Worm (Caenorhabditis elegans) whole organism, L3 larva: ENCODE measurements around the gene taf-11.3.
A peak's percentile ranks its signal among the peaks of the same experiment; 100 is the strongest.

ENCODE experiments used
- R02D3.7 ChIP-seq: fragments of 150-350 bp; optimal IDR thresholded peaks from 2 replicates; lab custom pipeline; 2014; ENCODE audit warnings: missing biosample characterization, missing genetic modification characterization
- ZK546.5 ChIP-seq: sonication (generic microtip); optimal IDR thresholded peaks from 2 replicates; lab custom pipeline; 2017; ENCODE audit warnings: missing biosample characterization, missing genetic modification characterization
- aly-2 ChIP-seq: fragments of 150-350 bp; optimal IDR thresholded peaks from 2 replicates; lab custom pipeline; 2014; ENCODE audit warnings: missing biosample characterization, missing genetic modification characterization
- ama-1 ChIP-seq: fragments of 150-350 bp; optimal IDR thresholded peaks from 2 replicates; lab custom pipeline; 2018
- ceh-16 ChIP-seq: sonication (generic microtip); optimal IDR thresholded peaks from 2 replicates; lab custom pipeline; 2017; ENCODE audit warnings: missing biosample characterization, missing genetic modification characterization
- ceh-28 ChIP-seq: fragments of 150-350 bp; optimal IDR thresholded peaks from 2 replicates; lab custom pipeline; 2014; ENCODE audit warnings: missing biosample characterization, missing genetic modification reagents, missing genetic modification characterization
- ceh-82 ChIP-seq: fragments of 150-350 bp; optimal IDR thresholded peaks from 2 replicates; lab custom pipeline; 2014; ENCODE audit warnings: missing biosample characterization, missing genetic modification characterization
- ceh-9 ChIP-seq: sonication (generic microtip); optimal IDR thresholded peaks from 2 replicates; lab custom pipeline; 2018; ENCODE audit warnings: missing biosample characterization, missing genetic modification characterization
- daf-12 ChIP-seq: fragments of 150-350 bp; optimal IDR thresholded peaks from 2 replicates; lab custom pipeline; 2014; ENCODE audit warnings: missing biosample characterization, missing genetic modification reagents, missing genetic modification characterization
- egl-27 ChIP-seq: sonication (generic microtip); optimal IDR thresholded peaks from 4 replicates; lab custom pipeline; 2017; ENCODE audit warnings: missing biosample characterization, missing genetic modification reagents, missing genetic modification characterization
- egl-5 ChIP-seq: fragments of 150-350 bp; optimal IDR thresholded peaks from 2 replicates; lab custom pipeline; 2017; ENCODE audit warnings: missing biosample characterization, missing genetic modification reagents, missing genetic modification characterization, inconsistent platforms
- elt-1 ChIP-seq: fragments of 150-350 bp; optimal IDR thresholded peaks from 2 replicates; lab custom pipeline; 2014; ENCODE audit warnings: missing biosample characterization, missing genetic modification characterization
- elt-2 ChIP-seq: sonication (generic microtip); optimal IDR thresholded peaks from 2 replicates; lab custom pipeline; 2016; ENCODE audit warnings: missing genetic modification reagents, mild to moderate bottlenecking, missing genetic modification characterization, missing compliant biosample characterization
- elt-3 ChIP-seq, 3 experiments: fragments of 150-350 bp in 1 of 3; sonication (generic microtip) in 2 of 3; optimal IDR thresholded peaks; 2 replicates in 2 of 3; 4 replicates in 1 of 3; lab custom pipeline; 2014 to 2017; ENCODE audit warnings: missing biosample characterization in 3 of 3, missing genetic modification characterization in 3 of 3
- eor-1 ChIP-seq, 2 experiments: fragments of 150-350 bp; optimal IDR thresholded peaks; 2 replicates each; lab custom pipeline; 2014 to 2018; ENCODE audit warnings: missing biosample characterization in 2 of 2, missing genetic modification characterization in 2 of 2
- fkh-10 ChIP-seq: sonication (generic microtip); optimal IDR thresholded peaks from 2 replicates; lab custom pipeline; 2017; ENCODE audit warnings: missing biosample characterization, missing genetic modification reagents, missing genetic modification characterization
- fkh-2 ChIP-seq: fragments of 150-350 bp; optimal IDR thresholded peaks from 2 replicates; lab custom pipeline; 2014; ENCODE audit warnings: missing biosample characterization, missing genetic modification reagents, missing genetic modification characterization
- fos-1 ChIP-seq: fragments of 150-350 bp; optimal IDR thresholded peaks from 2 replicates; lab custom pipeline; 2014; ENCODE audit warnings: missing biosample characterization, missing genetic modification characterization
- hmg-11 ChIP-seq: sonication (generic microtip); optimal IDR thresholded peaks from 2 replicates; lab custom pipeline; 2016; ENCODE audit warnings: missing genetic modification characterization, missing compliant biosample characterization
- jun-1 ChIP-seq: fragments of 150-350 bp; optimal IDR thresholded peaks from 2 replicates; lab custom pipeline; 2014; ENCODE audit warnings: missing biosample characterization, missing genetic modification reagents, missing genetic modification characterization
- lin-15B ChIP-seq: fragments of 150-350 bp; optimal IDR thresholded peaks from 2 replicates; lab custom pipeline; 2014; ENCODE audit warnings: missing biosample characterization, missing genetic modification characterization
- lin-39 ChIP-seq: fragments of 150-350 bp; optimal IDR thresholded peaks from 2 replicates; lab custom pipeline; 2018; ENCODE audit warnings: missing biosample characterization, missing genetic modification reagents, missing genetic modification characterization
- lsy-12 ChIP-seq: sonication (generic microtip); optimal IDR thresholded peaks from 2 replicates; lab custom pipeline; 2016; ENCODE audit warnings: mild to moderate bottlenecking, missing genetic modification characterization, missing compliant biosample characterization
- mdl-1 ChIP-seq: fragments of 150-350 bp; optimal IDR thresholded peaks from 2 replicates; lab custom pipeline; 2014; ENCODE audit warnings: missing biosample characterization, missing genetic modification characterization
- mml-1 ChIP-seq: fragments of 150-350 bp; sonication (generic microtip); optimal IDR thresholded peaks from 3 replicates; lab custom pipeline; 2014; ENCODE audit warnings: missing biosample characterization, missing genetic modification characterization
- nfya-1 ChIP-seq: sonication (generic microtip); optimal IDR thresholded peaks from 2 replicates; lab custom pipeline; 2017; ENCODE audit warnings: missing genetic modification characterization, mild to moderate bottlenecking, missing compliant biosample characterization, antibody characterized with exemption, moderate library complexity; ENCODE audit not compliant: insufficient read depth
- nhr-11 ChIP-seq: fragments of 150-350 bp; optimal IDR thresholded peaks from 2 replicates; lab custom pipeline; 2014; ENCODE audit warnings: missing biosample characterization, missing genetic modification characterization
- nhr-12 ChIP-seq: fragments of 150-350 bp; optimal IDR thresholded peaks from 2 replicates; lab custom pipeline; 2014; ENCODE audit warnings: missing biosample characterization, missing genetic modification characterization
- nhr-23 ChIP-seq: fragments of 150-350 bp; optimal IDR thresholded peaks from 2 replicates; lab custom pipeline; 2014; ENCODE audit warnings: missing biosample characterization, missing genetic modification reagents, missing genetic modification characterization
- nhr-237 ChIP-seq: fragments of 150-350 bp; optimal IDR thresholded peaks from 2 replicates; lab custom pipeline; 2014; ENCODE audit warnings: missing biosample characterization, missing genetic modification characterization
- nhr-25 ChIP-seq: sonication (generic microtip); optimal IDR thresholded peaks from 2 replicates; lab custom pipeline; 2017; ENCODE audit warnings: missing biosample characterization, missing genetic modification characterization
- nhr-28 ChIP-seq: fragments of 150-350 bp; optimal IDR thresholded peaks from 2 replicates; lab custom pipeline; 2014; ENCODE audit warnings: missing biosample characterization, missing genetic modification characterization
- nhr-43 ChIP-seq: sonication (generic microtip); optimal IDR thresholded peaks from 2 replicates; lab custom pipeline; 2016; ENCODE audit warnings: mild to moderate bottlenecking, missing genetic modification characterization, missing compliant biosample characterization; ENCODE audit not compliant: poor library complexity, severe bottlenecking
- nhr-67 ChIP-seq: fragments of 150-350 bp; optimal IDR thresholded peaks from 2 replicates; lab custom pipeline; 2014; ENCODE audit warnings: missing biosample characterization, missing genetic modification characterization
- nhr-76 ChIP-seq: fragments of 150-350 bp; sonication (generic microtip); optimal IDR thresholded peaks from 5 replicates; lab custom pipeline; 2014; ENCODE audit warnings: missing biosample characterization, missing genetic modification characterization
- nhr-77 ChIP-seq: fragments of 150-350 bp; optimal IDR thresholded peaks from 2 replicates; lab custom pipeline; 2014; ENCODE audit warnings: missing biosample characterization, missing genetic modification characterization
- pha-4 ChIP-seq: fragments of 150-350 bp; optimal IDR thresholded peaks from 2 replicates; lab custom pipeline; 2014; ENCODE audit warnings: missing biosample characterization, missing genetic modification reagents, missing genetic modification characterization
- pqm-1 ChIP-seq: fragments of 150-350 bp; optimal IDR thresholded peaks from 2 replicates; lab custom pipeline; 2017; ENCODE audit warnings: missing biosample characterization, missing genetic modification characterization, inconsistent platforms
- sea-2 ChIP-seq: fragments of 150-350 bp; sonication (generic microtip); optimal IDR thresholded peaks from 4 replicates; lab custom pipeline; 2014; ENCODE audit warnings: missing biosample characterization, missing genetic modification reagents, missing genetic modification characterization
- skn-1 ChIP-seq: fragments of 150-350 bp; optimal IDR thresholded peaks from 2 replicates; lab custom pipeline; 2014; ENCODE audit warnings: missing biosample characterization, missing genetic modification characterization
- snpc-4 ChIP-seq: fragments of 150-350 bp; optimal IDR thresholded peaks from 2 replicates; lab custom pipeline; 2014; ENCODE audit warnings: missing biosample characterization, missing genetic modification characterization
- tbx-2 ChIP-seq: sonication (generic microtip); optimal IDR thresholded peaks from 2 replicates; lab custom pipeline; 2016; ENCODE audit warnings: mild to moderate bottlenecking, missing genetic modification characterization, missing compliant biosample characterization
- unc-39 ChIP-seq: sonication (generic microtip); optimal IDR thresholded peaks from 4 replicates; lab custom pipeline; 2017; ENCODE audit warnings: missing biosample characterization, missing genetic modification characterization
- unc-62 ChIP-seq: fragments of 150-350 bp; sonication (generic microtip); optimal IDR thresholded peaks from 4 replicates; lab custom pipeline; 2014; ENCODE audit warnings: missing biosample characterization, missing genetic modification reagents, missing genetic modification characterization
- zag-1 ChIP-seq: fragments of 150-350 bp; optimal IDR thresholded peaks from 2 replicates; lab custom pipeline; 2014; ENCODE audit warnings: missing biosample characterization, missing genetic modification characterization
- ztf-11 ChIP-seq: fragments of 150-350 bp; optimal IDR thresholded peaks from 2 replicates; lab custom pipeline; 2014; ENCODE audit warnings: missing biosample characterization, missing genetic modification characterization
- ztf-4 ChIP-seq: fragments of 150-350 bp; optimal IDR thresholded peaks from 2 replicates; lab custom pipeline; 2014; ENCODE audit warnings: missing biosample characterization, missing genetic modification characterization

The taf-11.3 gene

DNA sequence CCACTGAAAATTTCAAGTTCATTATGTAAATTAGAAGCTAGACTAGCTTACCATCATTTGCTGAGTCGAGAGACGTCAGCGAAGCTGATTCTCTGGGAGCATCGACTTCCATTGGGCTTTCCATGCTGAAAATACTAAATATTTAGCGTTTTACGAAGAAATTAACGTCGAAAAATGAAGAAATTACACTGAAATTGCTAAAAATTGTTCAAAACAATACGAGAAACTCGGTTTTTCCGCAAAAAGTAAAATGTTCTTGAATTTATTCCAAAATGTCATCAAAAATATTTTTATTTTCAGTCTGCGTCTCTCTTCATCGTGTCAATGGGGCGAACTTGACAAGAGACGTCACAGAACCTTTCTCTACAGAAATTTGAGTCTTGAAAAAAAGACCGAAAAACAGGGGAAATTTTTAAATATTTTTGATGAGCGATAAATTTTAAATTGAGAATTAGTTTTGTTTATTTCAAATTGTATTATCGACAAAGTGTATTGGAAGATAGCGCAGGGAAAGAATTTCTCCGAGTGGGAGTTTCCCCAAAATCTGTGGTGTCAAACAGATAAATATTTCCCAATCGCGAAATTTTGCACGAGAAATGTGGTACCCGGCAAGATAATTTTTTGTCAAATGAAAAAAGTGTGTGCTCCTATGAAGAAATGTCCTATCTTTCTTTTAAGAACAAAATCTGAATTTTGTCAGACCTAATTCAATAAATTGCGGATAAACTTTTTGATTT is 44.5 kb downstream of the taf-11.3 start, which contains the start of gene ecps-1:
TSS of gene ecps-1 (minus strand) at position 125 of the 737 bp plus-strand sequence.
- TF ChIP-seq fkh-2 (tag; lab: Kevin White, UChicago) = no peak
- TF ChIP-seq mdl-1 (tag; lab: Kevin White, UChicago) = peak; percentile 32
- TF ChIP-seq nhr-28 (tag; lab: Kevin White, UChicago) = no peak
- TF ChIP-seq zag-1 (tag; lab: Kevin White, UChicago) = peak; percentile 9
- no peak for TF ChIP-seq tbx-2 (tag; lab: Kevin White, UChicago)
- no peak for TF ChIP-seq ztf-11 (tag; lab: Kevin White, UChicago)
- TF ChIP-seq daf-12 (tag; lab: Kevin White, UChicago) = no peak
- peak; percentile 93 for TF ChIP-seq lin-15B
- no peak for TF ChIP-seq fos-1 (tag; lab: Kevin White, UChicago)
- TF ChIP-seq lsy-12 (tag; lab: Kevin White, UChicago) = peak; percentile 81
- TF ChIP-seq nhr-77 = no peak
- TF ChIP-seq ZK546.5 (tag; lab: Kevin White, UChicago) = no peak
- TF ChIP-seq jun-1 (tag; lab: Kevin White, UChicago) = peak; percentile 63
- TF ChIP-seq pqm-1 (tag; lab: Kevin White, UChicago) = peak; percentile 57
- no peak for TF ChIP-seq ceh-9 (tag; lab: Kevin White, UChicago)
- TF ChIP-seq unc-39 (tag; lab: Kevin White, UChicago) = no peak
- no peak for TF ChIP-seq mml-1 (tag; lab: Kevin White, UChicago)
- TF ChIP-seq ceh-82 (tag; lab: Kevin White, UChicago) = peak; percentile 62
- no peak for TF ChIP-seq nfya-1 (tag; lab: Kevin White, UChicago)
- no peak for TF ChIP-seq ztf-4 (tag; lab: Kevin White, UChicago)
- TF ChIP-seq unc-62 (GFP tag; lab: Kevin White, UChicago) = peak; percentile 12
- TF ChIP-seq elt-2 = peak; percentile 51
- TF ChIP-seq nhr-12 (tag; lab: Kevin White, UChicago) = no peak
- peak; percentile 97 for TF ChIP-seq skn-1
- no peak for TF ChIP-seq hmg-11 (tag; lab: Kevin White, UChicago)
- peak; percentile 13 for TF ChIP-seq elt-1 (tag; lab: Kevin White, UChicago)
- TF ChIP-seq fkh-10 (GFP tag; lab: Kevin White, UChicago) = peak; percentile 53
- TF ChIP-seq sea-2 = no peak
- TF ChIP-seq pha-4 (tag; lab: Kevin White, UChicago) = peak; percentile 97
- TF ChIP-seq ceh-16 (tag; lab: Kevin White, UChicago) = no peak
- no peak for TF ChIP-seq eor-1 (tag; optimal IDR thresholded peaks at IDR 0.05; lab: Kevin White, UChicago)
- TF ChIP-seq R02D3.7 (tag; lab: Kevin White, UChicago) = peak; percentile 86
- TF ChIP-seq aly-2 (tag; lab: Kevin White, UChicago) = no peak
- TF ChIP-seq egl-27 (tag; lab: Kevin White, UChicago) = no peak
- peak; percentile 76 for TF ChIP-seq nhr-25 (tag; lab: Kevin White, UChicago)
- peak; percentile 77 for TF ChIP-seq ceh-28 (tag; lab: Kevin White, UChicago)
- TF ChIP-seq nhr-237 (tag; lab: Kevin White, UChicago) = no peak
- TF ChIP-seq snpc-4 (tag; lab: Kevin White, UChicago) = peak; percentile 68
- peak; percentile 7 for TF ChIP-seq egl-5
- TF ChIP-seq nhr-23 (tag; lab: Kevin White, UChicago) = peak; percentile 89
- TF ChIP-seq lin-39 = peak; percentile 32
- peak; percentile 89 for TF ChIP-seq nhr-43
- no peak for TF ChIP-seq ama-1 (lab: Kevin White, UChicago)
- no peak for TF ChIP-seq nhr-76 (tag; lab: Kevin White, UChicago)
- peak; percentile 45 for TF ChIP-seq nhr-11 (tag; lab: Kevin White, UChicago)
- no peak for TF ChIP-seq elt-3 (tag; optimal IDR thresholded peaks at IDR 0.05; lab: Kevin White, UChicago)
- no peak for TF ChIP-seq nhr-67
